Worm (Caenorhabditis elegans) whole organism, L2 larva: ENCODE results near the gene T06E6.1.

Source experiments
- ceh-16 ChIP-seq: fragments of 150-350 bp; optimal IDR thresholded peaks from 2 replicates; lab custom pipeline; 2014; ENCODE audit warnings: missing biosample characterization, missing genetic modification characterization
- lin-13 ChIP-seq: fragments of 150-350 bp; optimal IDR thresholded peaks from 2 replicates; lab custom pipeline; 2014; ENCODE audit warnings: missing biosample characterization, missing genetic modification reagents, missing genetic modification characterization
- lin-39 ChIP-seq: fragments of 150-350 bp; optimal IDR thresholded peaks from 2 replicates; lab custom pipeline; 2014; ENCODE audit warnings: missing biosample characterization, missing genetic modification reagents, missing genetic modification characterization
- nhr-6 ChIP-seq: fragments of 150-350 bp; optimal IDR thresholded peaks from 2 replicates; lab custom pipeline; 2014; ENCODE audit warnings: missing biosample characterization, missing genetic modification characterization

DNA sequence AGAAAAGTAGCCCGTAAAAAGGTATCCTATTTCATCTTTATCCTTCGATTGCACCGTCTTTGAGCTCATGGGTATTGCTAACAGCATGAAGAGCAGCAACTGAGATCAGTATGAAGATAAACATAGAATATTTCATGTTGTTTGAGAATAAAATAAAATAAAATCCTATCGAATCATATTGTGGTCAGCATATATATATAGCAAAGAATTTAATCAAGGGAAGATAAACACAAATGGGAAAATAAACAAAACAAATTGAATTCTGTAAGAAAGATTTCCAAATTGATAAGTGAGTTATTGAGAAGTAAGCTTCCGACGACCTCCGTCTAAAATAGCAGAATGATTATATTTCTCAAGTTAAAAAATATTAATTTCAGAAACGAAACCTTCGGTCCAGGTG lies 48.9 kb upstream of the T06E6.1 start, which contains the start of gene T26H5.10:
- no peak for TF ChIP-seq nhr-6 (tag; lab: Kevin White, UChicago)
- no peak for TF ChIP-seq lin-13 (GFP tag; lab: Kevin White, UChicago)
- no peak for TF ChIP-seq ceh-16 (tag; lab: Kevin White, UChicago)
- no peak for TF ChIP-seq lin-39 (tag; lab: Kevin White, UChicago)
